Fruit fly (Drosophila melanogaster): Measurements from ENCODE around the gene vvl.

The vvl gene

dm6 chr3L:6822735-6823134 is 32.8 kb downstream of the vvl start:
- TF ChIP-seq psq (optimal IDR thresholded peaks at IDR 0.05) (no peak), Dll (optimal IDR thresholded peaks at IDR 0.05) (no peak), EcR (GFP tag; optimal IDR thresholded peaks at IDR 0.05) (no peak), CG8478 (optimal IDR thresholded peaks at IDR 0.05) (no peak), pan (optimal IDR thresholded peaks at IDR 0.05) (no peak), usp (GFP tag; optimal IDR thresholded peaks at IDR 0.05) (no peak)

- no peak for TF ChIP-seq CG8478 (optimal IDR thresholded peaks at IDR 0.05)
- TF ChIP-seq EcR (GFP tag; optimal IDR thresholded peaks at IDR 0.05): no peak
- no peak for TF ChIP-seq Dll (optimal IDR thresholded peaks at IDR 0.05)
- TF ChIP-seq pan (optimal IDR thresholded peaks at IDR 0.05): no peak
- TF ChIP-seq psq (optimal IDR thresholded peaks at IDR 0.05): no peak
- no peak for TF ChIP-seq usp (GFP tag; optimal IDR thresholded peaks at IDR 0.05)
Observed at dm6 chr3L:6823785-6824473, 34.0 kb downstream of the vvl start.

dm6 chr3L:6825807-6826206 is 35.8 kb downstream of the vvl start:
- TF ChIP-seq EcR (GFP tag; optimal IDR thresholded peaks at IDR 0.05) (no peak), pan (optimal IDR thresholded peaks at IDR 0.05) (no peak), psq (optimal IDR thresholded peaks at IDR 0.05) (no peak), usp (GFP tag; optimal IDR thresholded peaks at IDR 0.05) (no peak), Dll (optimal IDR thresholded peaks at IDR 0.05) (no peak), CG8478 (optimal IDR thresholded peaks at IDR 0.05) (no peak)

- no peak for TF ChIP-seq usp (GFP tag; optimal IDR thresholded peaks at IDR 0.05)
- no peak for TF ChIP-seq pan (optimal IDR thresholded peaks at IDR 0.05)
- TF ChIP-seq EcR (GFP tag; optimal IDR thresholded peaks at IDR 0.05): no peak
- no peak for TF ChIP-seq CG8478 (optimal IDR thresholded peaks at IDR 0.05)
- TF ChIP-seq Dll (optimal IDR thresholded peaks at IDR 0.05): no peak
- no peak for TF ChIP-seq psq (optimal IDR thresholded peaks at IDR 0.05)
Observed at dm6 chr3L:6827705-6828104, 37.7 kb downstream of the vvl start.

dm6 chr3L:6828742-6829141 is 38.8 kb downstream of the vvl start:
- TF ChIP-seq pan (optimal IDR thresholded peaks at IDR 0.05) (no peak), usp (GFP tag; optimal IDR thresholded peaks at IDR 0.05) (no peak), CG8478 (optimal IDR thresholded peaks at IDR 0.05) (no peak), psq (optimal IDR thresholded peaks at IDR 0.05) (no peak), Dll (optimal IDR thresholded peaks at IDR 0.05) (no peak), EcR (GFP tag; optimal IDR thresholded peaks at IDR 0.05) (no peak)

dm6 chr3L:6830037-6830771 is 40.2 kb downstream of the vvl start:
- TF ChIP-seq Dll (optimal IDR thresholded peaks at IDR 0.05) (no peak), pan (optimal IDR thresholded peaks at IDR 0.05) (no peak), usp (GFP tag; optimal IDR thresholded peaks at IDR 0.05) (no peak), EcR (GFP tag; optimal IDR thresholded peaks at IDR 0.05) (no peak), CG8478 (optimal IDR thresholded peaks at IDR 0.05) (no peak), psq (optimal IDR thresholded peaks at IDR 0.05) (no peak)

dm6 chr3L:6831686-6832085 is 41.7 kb downstream of the vvl start:
- TF ChIP-seq CG8478 (optimal IDR thresholded peaks at IDR 0.05): no peak
- no peak for TF ChIP-seq pan (optimal IDR thresholded peaks at IDR 0.05)
- TF ChIP-seq EcR (GFP tag; optimal IDR thresholded peaks at IDR 0.05): no peak
- TF ChIP-seq usp (GFP tag; optimal IDR thresholded peaks at IDR 0.05): no peak
- no peak for TF ChIP-seq psq (optimal IDR thresholded peaks at IDR 0.05)
- no peak for TF ChIP-seq Dll (optimal IDR thresholded peaks at IDR 0.05)

dm6 chr3L:6834281-6835224 is 44.6 kb downstream of the vvl start:
- TF ChIP-seq EcR (GFP tag; optimal IDR thresholded peaks at IDR 0.05) (no peak), Dll (optimal IDR thresholded peaks at IDR 0.05) (no peak), usp (GFP tag; optimal IDR thresholded peaks at IDR 0.05) (no peak), CG8478 (optimal IDR thresholded peaks at IDR 0.05) (no peak), psq (optimal IDR thresholded peaks at IDR 0.05) (no peak), pan (optimal IDR thresholded peaks at IDR 0.05) (no peak)

- TF ChIP-seq usp (GFP tag; optimal IDR thresholded peaks at IDR 0.05): no peak
- TF ChIP-seq CG8478 (optimal IDR thresholded peaks at IDR 0.05): no peak
- TF ChIP-seq pan (optimal IDR thresholded peaks at IDR 0.05): no peak
- no peak for TF ChIP-seq psq (optimal IDR thresholded peaks at IDR 0.05)
- no peak for TF ChIP-seq Dll (optimal IDR thresholded peaks at IDR 0.05)
- no peak for TF ChIP-seq EcR (GFP tag; optimal IDR thresholded peaks at IDR 0.05)
Observed at dm6 chr3L:6838489-6838888, 48.5 kb downstream of the vvl start.

- no peak for TF ChIP-seq pan (optimal IDR thresholded peaks at IDR 0.05)
- no peak for TF ChIP-seq CG8478 (optimal IDR thresholded peaks at IDR 0.05)
- TF ChIP-seq psq (optimal IDR thresholded peaks at IDR 0.05): no peak
- TF ChIP-seq Dll (optimal IDR thresholded peaks at IDR 0.05): no peak
- no peak for TF ChIP-seq usp (GFP tag; optimal IDR thresholded peaks at IDR 0.05)
- no peak for TF ChIP-seq EcR (GFP tag; optimal IDR thresholded peaks at IDR 0.05)
Observed at dm6 chr3L:6839897-6840296, 49.9 kb downstream of the vvl start.

dm6 chr3L:6843610-6844129 is 53.7 kb downstream of the vvl start:
- TF ChIP-seq pan (optimal IDR thresholded peaks at IDR 0.05) (no peak), CG8478 (optimal IDR thresholded peaks at IDR 0.05) (no peak), usp (GFP tag; optimal IDR thresholded peaks at IDR 0.05) (no peak), EcR (GFP tag; optimal IDR thresholded peaks at IDR 0.05) (no peak), Dll (optimal IDR thresholded peaks at IDR 0.05) (no peak), psq (optimal IDR thresholded peaks at IDR 0.05) (no peak)

Measured in whole organism.